Fruit fly (Drosophila melanogaster) whole organism, embryonic: ENCODE data around the gene CG7071.
A peak's percentile ranks its signal among the peaks of the same experiment; 100 is the strongest.

Source experiments
- Aef1 ChIP-seq: fragments of 200-800 bp; sonication (Bioruptor generic); IDR thresholded peaks from 3 replicates; pipeline ENCODE4 v1.3.6; 2022; ENCODE audit warnings: missing biosample characterization, missing genetic modification characterization
- B-H2 ChIP-seq: fragments of 200-800 bp; sonication (Bioruptor generic); optimal IDR thresholded peaks from 2 replicates; lab custom pipeline; 2018; ENCODE audit warnings: missing biosample characterization, mild to moderate bottlenecking, missing genetic modification characterization
- CG10274 ChIP-seq: fragments of 200-800 bp; sonication (Bioruptor generic); optimal IDR thresholded peaks from 3 replicates; lab custom pipeline; 2017; ENCODE audit warnings: missing biosample characterization, mild to moderate bottlenecking, missing genetic modification characterization
- CG11085 ChIP-seq: fragments of 200-800 bp; sonication (Bioruptor generic); IDR thresholded peaks from 2 replicates; pipeline ENCODE4 v1.3.6; 2022; ENCODE audit warnings: missing biosample characterization, missing genetic modification characterization
- CG12299 ChIP-seq: fragments of 200-800 bp; sonication (Bioruptor generic); optimal IDR thresholded peaks from 2 replicates; lab custom pipeline; 2018; ENCODE audit warnings: missing biosample characterization, mild to moderate bottlenecking, missing genetic modification characterization
- CG12391 ChIP-seq: fragments of 200-800 bp; sonication (Bioruptor generic); optimal IDR thresholded peaks from 3 replicates; lab custom pipeline; 2018; ENCODE audit warnings: missing biosample characterization, mild to moderate bottlenecking, missing genetic modification characterization, moderate library complexity
- CG12744 ChIP-seq: fragments of 200-800 bp; sonication (Bioruptor generic); optimal IDR thresholded peaks from 2 replicates; lab custom pipeline; 2016; ENCODE audit warnings: missing biosample characterization, missing genetic modification characterization
- CG14965 ChIP-seq: fragments of 200-800 bp; sonication (Bioruptor generic); optimal IDR thresholded peaks from 2 replicates; lab custom pipeline; 2016; ENCODE audit warnings: missing biosample characterization, missing genetic modification characterization, borderline replicate concordance
- CG15601 ChIP-seq: fragments of 200-800 bp; sonication (Bioruptor generic); optimal IDR thresholded peaks from 3 replicates; lab custom pipeline; 2019; ENCODE audit warnings: missing biosample characterization, mild to moderate bottlenecking, missing genetic modification characterization, moderate library complexity
- CG2129 ChIP-seq: fragments of 200-800 bp; sonication (Bioruptor generic); IDR thresholded peaks from 2 replicates; pipeline ENCODE4 v1.3.6; 2022; ENCODE audit warnings: missing biosample characterization, missing genetic modification characterization; ENCODE audit not compliant: partially characterized antibody
- CG31441 ChIP-seq: fragments of 200-800 bp; sonication (Bioruptor generic); IDR thresholded peaks from 2 replicates; pipeline ENCODE4 v1.3.6; 2022; ENCODE audit warnings: missing biosample characterization, missing genetic modification characterization
- CG3163 ChIP-seq: fragments of 200-800 bp; sonication (Bioruptor generic); optimal IDR thresholded peaks from 3 replicates; lab custom pipeline; 2016; ENCODE audit warnings: missing biosample characterization, missing genetic modification characterization
- CG3726 ChIP-seq: fragments of 200-800 bp; sonication (Bioruptor generic); IDR thresholded peaks from 3 replicates; pipeline ENCODE4, ENCODE4 v1.3.6; 2022; ENCODE audit warnings: missing biosample characterization, missing genetic modification characterization
- CG4424 ChIP-seq: fragments of 200-800 bp; sonication (Bioruptor generic); optimal IDR thresholded peaks from 3 replicates; lab custom pipeline; 2016; ENCODE audit warnings: missing biosample characterization, missing genetic modification characterization
- CG5180 ChIP-seq: fragments of 200-800 bp; sonication (Bioruptor generic); optimal IDR thresholded peaks from 3 replicates; lab custom pipeline; 2017; ENCODE audit warnings: missing biosample characterization, missing genetic modification characterization, mild to moderate bottlenecking, moderate library complexity, missing genetic modification reagents
- CG6175 ChIP-seq: fragments of 200-800 bp; sonication (Bioruptor generic); IDR thresholded peaks from 3 replicates; pipeline ENCODE4 v1.3.6; 2022; ENCODE audit warnings: missing biosample characterization, missing genetic modification characterization
- CG6813 ChIP-seq: fragments of 200-800 bp; sonication (Bioruptor generic); optimal IDR thresholded peaks from 2 replicates; lab custom pipeline; 2017; ENCODE audit warnings: missing biosample characterization, missing genetic modification characterization, mild to moderate bottlenecking, moderate library complexity, missing genetic modification reagents
- CG7556 ChIP-seq: fragments of 200-800 bp; sonication (Bioruptor generic); optimal IDR thresholded peaks from 2 replicates; lab custom pipeline; 2017; ENCODE audit warnings: missing biosample characterization, mild to moderate bottlenecking, missing genetic modification characterization
- CG7786 ChIP-seq: fragments of 200-800 bp; sonication (Bioruptor generic); optimal IDR thresholded peaks from 2 replicates; lab custom pipeline; 2016; ENCODE audit warnings: missing biosample characterization, missing genetic modification characterization
- CG8765 ChIP-seq: fragments of 200-800 bp; sonication (Bioruptor generic); IDR thresholded peaks from 2 replicates; pipeline ENCODE4 v1.3.6; 2022; ENCODE audit warnings: missing biosample characterization, missing genetic modification characterization
- CG9609 ChIP-seq: fragments of 200-800 bp; sonication (Bioruptor generic); optimal IDR thresholded peaks from 3 replicates; lab custom pipeline; 2016; ENCODE audit warnings: missing biosample characterization, missing genetic modification characterization
- D ChIP-seq, 2 experiments: fragments of 200-800 bp in 1 of 2; fragments of >200 bp in 1 of 2; sonication (Bioruptor generic) in 1 of 2; optimal IDR thresholded peaks; 2 replicates in 1 of 2; 3 replicates in 1 of 2; lab custom pipeline; 2017; ENCODE audit warnings: mild to moderate bottlenecking in 1 of 2, missing biosample characterization in 1 of 2, missing genetic modification characterization in 1 of 2, missing genetic modification reagents in 1 of 2
- Elba2 ChIP-seq: fragments of 200-800 bp; sonication (Bioruptor generic); optimal IDR thresholded peaks from 3 replicates; lab custom pipeline; 2016; ENCODE audit warnings: missing biosample characterization, missing genetic modification characterization
- Fer1 ChIP-seq: fragments of 200-800 bp; sonication (Bioruptor generic); optimal IDR thresholded peaks from 2 replicates; lab custom pipeline; 2017; ENCODE audit warnings: missing biosample characterization, mild to moderate bottlenecking, missing genetic modification characterization
- HLH3B ChIP-seq: fragments of 200-800 bp; sonication (Bioruptor generic); IDR thresholded peaks from 2 replicates; pipeline ENCODE4 v1.3.6; 2022; ENCODE audit warnings: missing biosample characterization, missing genetic modification characterization
- Hey ChIP-seq: fragments of 200-800 bp; sonication (Bioruptor generic); optimal IDR thresholded peaks from 3 replicates; lab custom pipeline; 2018; ENCODE audit warnings: missing biosample characterization, mild to moderate bottlenecking, missing genetic modification characterization
- Hr78 ChIP-seq, 2 experiments: fragments of 200-800 bp in 1 of 2; fragments of >200 bp in 1 of 2; sonication (Bioruptor generic) in 1 of 2; optimal IDR thresholded peaks; 2 replicates each; lab custom pipeline; 2017 to 2019; ENCODE audit warnings: missing biosample characterization in 2 of 2, missing genetic modification characterization in 2 of 2, mild to moderate bottlenecking in 1 of 2, moderate library complexity in 1 of 2
- Pdp1 ChIP-seq, 2 experiments: fragments of 200-800 bp; sonication (Bioruptor generic); optimal IDR thresholded peaks; 3 replicates each; lab custom pipeline; 2016; ENCODE audit warnings: missing biosample characterization in 2 of 2, missing genetic modification characterization in 2 of 2, mild to moderate bottlenecking in 1 of 2, moderate library complexity in 1 of 2
- Xrp1 ChIP-seq: fragments of 200-800 bp; sonication (Bioruptor generic); IDR thresholded peaks from 2 replicates; pipeline ENCODE4 v1.3.6; 2022; ENCODE audit warnings: missing biosample characterization, missing genetic modification characterization
- YL-1 ChIP-seq: fragments of 200-800 bp; sonication (Bioruptor generic); optimal IDR thresholded peaks from 3 replicates; lab custom pipeline; 2017; ENCODE audit warnings: missing biosample characterization, mild to moderate bottlenecking, missing genetic modification characterization
- ab ChIP-seq: fragments of 200-800 bp; sonication (Bioruptor generic); optimal IDR thresholded peaks from 2 replicates; lab custom pipeline; 2016; ENCODE audit warnings: missing biosample characterization, missing genetic modification characterization
- az2 ChIP-seq: fragments of 200-800 bp; sonication (Bioruptor generic); optimal IDR thresholded peaks from 3 replicates; lab custom pipeline; 2016; ENCODE audit warnings: missing biosample characterization, missing genetic modification characterization
- bowl ChIP-seq: fragments of 200-800 bp; sonication (Bioruptor generic); IDR thresholded peaks from 2 replicates; pipeline ENCODE4 v1.3.6; 2022; ENCODE audit warnings: missing biosample characterization, missing genetic modification characterization
- cad ChIP-seq: fragments of >200 bp; optimal IDR thresholded peaks from 2 replicates; lab custom pipeline; 2017; ENCODE audit warnings: missing biosample characterization, missing genetic modification characterization
- cg ChIP-seq: fragments of 200-800 bp; sonication (Bioruptor generic); optimal IDR thresholded peaks from 3 replicates; lab custom pipeline; 2019; ENCODE audit warnings: missing biosample characterization, mild to moderate bottlenecking, missing genetic modification characterization, moderate library complexity
- da ChIP-seq: fragments of 200-800 bp; sonication (Bioruptor generic); optimal IDR thresholded peaks from 2 replicates; lab custom pipeline; 2016; ENCODE audit warnings: missing biosample characterization, missing genetic modification characterization
- emc ChIP-seq: fragments of 200-800 bp; sonication (Bioruptor generic); optimal IDR thresholded peaks from 2 replicates; lab custom pipeline; 2016; ENCODE audit warnings: missing biosample characterization, missing genetic modification characterization
- ems ChIP-seq: fragments of 200-800 bp; sonication (Bioruptor generic); optimal IDR thresholded peaks from 3 replicates; lab custom pipeline; 2016; ENCODE audit warnings: missing biosample characterization, missing genetic modification characterization
- exex ChIP-seq: fragments of 200-800 bp; sonication (Bioruptor generic); optimal IDR thresholded peaks from 4 replicates; lab custom pipeline; 2018; ENCODE audit warnings: missing biosample characterization, mild to moderate bottlenecking, missing genetic modification characterization, moderate library complexity
- gem ChIP-seq: fragments of 200-800 bp; sonication (Bioruptor generic); optimal IDR thresholded peaks from 2 replicates; lab custom pipeline; 2019; ENCODE audit warnings: missing biosample characterization, mild to moderate bottlenecking, missing genetic modification characterization, moderate library complexity
- ken ChIP-seq: fragments of 200-800 bp; sonication (Bioruptor generic); IDR thresholded peaks from 3 replicates; pipeline ENCODE4 v1.3.6; 2022; ENCODE audit warnings: missing biosample characterization, missing genetic modification characterization
- lola ChIP-seq, 3 experiments: fragments of >200 bp in 2 of 3; fragments of 200-800 bp in 1 of 3; sonication (Bioruptor generic) in 1 of 3; optimal IDR thresholded peaks; 2 replicates each; lab custom pipeline; 2017 to 2019; ENCODE audit warnings: missing biosample characterization in 3 of 3, missing genetic modification characterization in 3 of 3, mild to moderate bottlenecking in 1 of 3, moderate library complexity in 1 of 3
- peb ChIP-seq: fragments of 200-800 bp; sonication (Bioruptor generic); IDR thresholded peaks from 2 replicates; pipeline ENCODE4 v1.3.6; 2022; ENCODE audit warnings: missing biosample characterization, missing genetic modification characterization
- phol ChIP-seq: fragments of 200-800 bp; sonication (Bioruptor generic); optimal IDR thresholded peaks from 3 replicates; lab custom pipeline; 2018; ENCODE audit warnings: missing biosample characterization, mild to moderate bottlenecking, missing genetic modification characterization, moderate library complexity
- schlank ChIP-seq: fragments of 200-800 bp; sonication (Bioruptor generic); optimal IDR thresholded peaks from 2 replicates; lab custom pipeline; 2018; ENCODE audit warnings: missing biosample characterization, mild to moderate bottlenecking, missing genetic modification characterization
- scrt ChIP-seq: fragments of 200-800 bp; sonication (Bioruptor generic); optimal IDR thresholded peaks from 2 replicates; lab custom pipeline; 2018; ENCODE audit warnings: missing biosample characterization, mild to moderate bottlenecking, missing genetic modification characterization, moderate library complexity
- sens-2 ChIP-seq: fragments of 200-800 bp; sonication (Bioruptor generic); IDR thresholded peaks from 2 replicates; pipeline ENCODE4 v1.3.6; 2022; ENCODE audit warnings: missing biosample characterization, missing genetic modification characterization
- tap ChIP-seq: fragments of 200-800 bp; optimal IDR thresholded peaks from 3 replicates; lab custom pipeline; 2019; ENCODE audit warnings: missing biosample characterization, mild to moderate bottlenecking, missing genetic modification characterization, moderate library complexity
- vfl ChIP-seq: fragments of 200-800 bp; sonication (Bioruptor generic); optimal IDR thresholded peaks from 2 replicates; lab custom pipeline; 2016; ENCODE audit warnings: missing biosample characterization, missing genetic modification characterization

Gene CG7071

dm6 chr3R:22368777-22369214, 6.4 kb downstream of the CG7071 start (continued):
- TF ChIP-seq sens-2 (GFP tag; lab: Robert Waterston, UW) (peak; percentile 42; the same call in 1 of the 2 replicates), YL-1 (no peak), Elba2 (GFP tag; lab: Kevin White, UChicago) (no peak), Aef1 (GFP tag; lab: Robert Waterston, UW) (peak; percentile 84), CG10274 (GFP tag; lab: Kevin White, UChicago) (no peak), scrt (peak; percentile 96), tap (tag; lab: Kevin White, UChicago) (no peak), Hey (tag; lab: Kevin White, UChicago) (no peak), CG7786 (GFP tag; lab: Kevin White, UChicago) (no peak), CG6813 (GFP tag; lab: Kevin White, UChicago) (peak; percentile 6), vfl (no peak), CG9609 (GFP tag; lab: Kevin White, UChicago) (no peak), CG11085 (GFP tag; lab: Robert Waterston, UW) (no peak; the same call in 1 of the 2 replicates), emc (GFP tag; lab: Kevin White, UChicago) (no peak), CG15601 (tag; lab: Kevin White, UChicago) (no peak), CG8765 (GFP tag; lab: Robert Waterston, UW) (peak; percentile 6; the same call in 1 of the 2 replicates), CG7556 (GFP tag; lab: Kevin White, UChicago) (peak; percentile 80), exex (tag; lab: Kevin White, UChicago) (no peak), phol (peak; percentile 46), cad (GFP tag; lab: Kevin White, UChicago) (no peak), CG3163 (GFP tag; lab: Kevin White, UChicago) (no peak), B-H2 (GFP tag; lab: Kevin White, UChicago) (peak; percentile 36), CG12744 (GFP tag; lab: Kevin White, UChicago) (no peak), gem (tag; lab: Kevin White, UChicago) (peak; percentile 76), ems (GFP tag; lab: Kevin White, UChicago) (no peak), CG12299 (peak; percentile 31), peb (GFP tag; lab: Robert Waterston, UW) (0 out of 2 replicates have a peak, but pooled peaks have one; percentile 39), HLH3B (peak; percentile 83), CG5180 (peak; percentile 25), CG3726 (peak; percentile 69; the same call in 2 of the 3 replicates), CG14965 (no peak), CG2129 (no peak), cg (GFP tag; lab: Kevin White, UChicago) (no peak), schlank (tag; lab: Kevin White, UChicago) (peak; percentile 23), Fer1 (peak; percentile 74), CG12391 (tag; lab: Kevin White, UChicago) (peak; percentile 62), da (no peak), ken (GFP tag; lab: Robert Waterston, UW) (peak; percentile 76), CG4424 (GFP tag; lab: Kevin White, UChicago) (peak; percentile 59), ab (GFP tag; lab: Kevin White, UChicago) (no peak), az2 (GFP tag; lab: Kevin White, UChicago) (peak; percentile 52), D (optimal IDR thresholded peaks at IDR 0.05; lab: Kevin White, UChicago) (no peak), D (GFP tag; optimal IDR thresholded peaks at IDR 0.05; lab: Kevin White, UChicago) (peak; percentile 41), CG31441 (GFP tag; lab: Robert Waterston, UW) (no peak; the same call in 1 of the 2 replicates), bowl (GFP tag; lab: Robert Waterston, UW) (peak; percentile 45; the same call in 1 of the 2 replicates), Xrp1 (GFP tag; lab: Robert Waterston, UW) (no peak; the same call in 1 of the 2 replicates), Hr78 (GFP tag; optimal IDR thresholded peaks at IDR 0.05; lab: Kevin White, UChicago) (no peak), CG6175 (GFP tag; lab: Robert Waterston, UW) (no peak), lola (GFP tag; optimal IDR thresholded peaks at IDR 0.05; lab: Kevin White, UChicago) (peak in 1 of 3 experiments; percentile 23), Pdp1 (GFP tag; optimal IDR thresholded peaks at IDR 0.05; lab: Kevin White, UChicago) (peak in 1 of 2 experiments; percentile 73)
